Worm (Caenorhabditis elegans): ENCODE results near the gene klp-18.

ce11 chrIV:7067446-7067845, 27.4 kb downstream of the klp-18 start:
- TF ChIP-seq him-1 (tag; optimal IDR thresholded peaks at IDR 0.05) (no peak), W03F9.2 (tag; optimal IDR thresholded peaks at IDR 0.05) (no peak), dao-5 (tag; optimal IDR thresholded peaks at IDR 0.05) (no peak)
